Fruit fly (Drosophila melanogaster) whole organism, embryonic: ENCODE results near the gene CG33703.

Experiments used
- CG10267 ChIP-seq: fragments of 200-800 bp; sonication (Bioruptor generic); optimal IDR thresholded peaks from 2 replicates; lab custom pipeline; 2018; ENCODE audit warnings: missing biosample characterization, mild to moderate bottlenecking, missing genetic modification characterization, moderate library complexity
- CG11695 ChIP-seq: fragments of 200-800 bp; sonication (Bioruptor generic); IDR thresholded peaks from 3 replicates; pipeline ENCODE4 v1.3.6; 2022; ENCODE audit warnings: missing biosample characterization, missing genetic modification characterization
- CG14965 ChIP-seq: fragments of 200-800 bp; sonication (Bioruptor generic); optimal IDR thresholded peaks from 2 replicates; lab custom pipeline; 2016; ENCODE audit warnings: missing biosample characterization, missing genetic modification characterization, borderline replicate concordance
- CG15601 ChIP-seq: fragments of 200-800 bp; sonication (Bioruptor generic); optimal IDR thresholded peaks from 3 replicates; lab custom pipeline; 2019; ENCODE audit warnings: missing biosample characterization, mild to moderate bottlenecking, missing genetic modification characterization, moderate library complexity
- CG17328 ChIP-seq: fragments of 200-800 bp; sonication (Bioruptor generic); IDR thresholded peaks from 2 replicates; pipeline ENCODE4 v1.3.6; 2022; ENCODE audit warnings: missing biosample characterization, missing genetic modification characterization
- CG17568 ChIP-seq: fragments of 200-800 bp; sonication (Bioruptor generic); optimal IDR thresholded peaks from 2 replicates; lab custom pipeline; 2018; ENCODE audit warnings: missing biosample characterization, mild to moderate bottlenecking, missing genetic modification characterization, moderate library complexity
- CG17829 ChIP-seq: fragments of 200-800 bp; optimal IDR thresholded peaks from 2 replicates; lab custom pipeline; 2019; ENCODE audit warnings: missing biosample characterization, mild to moderate bottlenecking, missing genetic modification characterization, moderate library complexity
- CG18599 ChIP-seq: fragments of 200-800 bp; sonication (Bioruptor generic); optimal IDR thresholded peaks from 3 replicates; lab custom pipeline; 2017; ENCODE audit warnings: missing biosample characterization, missing genetic modification characterization, mild to moderate bottlenecking, moderate library complexity, missing genetic modification reagents
- CG2678 ChIP-seq: fragments of 200-800 bp; sonication (Bioruptor generic); optimal IDR thresholded peaks from 3 replicates; lab custom pipeline; 2019; ENCODE audit warnings: missing biosample characterization, mild to moderate bottlenecking, missing genetic modification characterization, moderate library complexity
- CG2875 ChIP-seq: fragments of 200-800 bp; sonication (Bioruptor generic); optimal IDR thresholded peaks from 2 replicates; lab custom pipeline; 2017; ENCODE audit warnings: missing biosample characterization, mild to moderate bottlenecking, missing genetic modification characterization, missing genetic modification reagents
- CG3726 ChIP-seq: fragments of 200-800 bp; sonication (Bioruptor generic); IDR thresholded peaks from 3 replicates; pipeline ENCODE4, ENCODE4 v1.3.6; 2022; ENCODE audit warnings: missing biosample characterization, missing genetic modification characterization
- CG6854 ChIP-seq: fragments of 200-800 bp; sonication (Bioruptor generic); optimal IDR thresholded peaks from 3 replicates; lab custom pipeline; 2017; ENCODE audit warnings: missing biosample characterization, mild to moderate bottlenecking, missing genetic modification characterization
- CG7987 ChIP-seq: fragments of 200-800 bp; sonication (Bioruptor generic); optimal IDR thresholded peaks from 2 replicates; lab custom pipeline; 2018; ENCODE audit warnings: missing biosample characterization, mild to moderate bottlenecking, missing genetic modification characterization, moderate library complexity
- CG8089 ChIP-seq: fragments of 200-800 bp; sonication (Bioruptor generic); optimal IDR thresholded peaks from 3 replicates; lab custom pipeline; 2016; ENCODE audit warnings: missing biosample characterization, missing genetic modification characterization
- D19A ChIP-seq: fragments of 200-800 bp; optimal IDR thresholded peaks from 3 replicates; lab custom pipeline; 2019; ENCODE audit warnings: missing biosample characterization, mild to moderate bottlenecking, missing genetic modification characterization, moderate library complexity
- Dp ChIP-seq: fragments of 200-800 bp; sonication (Bioruptor generic); optimal IDR thresholded peaks from 2 replicates; lab custom pipeline; 2018; ENCODE audit warnings: missing biosample characterization, mild to moderate bottlenecking, missing genetic modification characterization, moderate library complexity
- E2f1 ChIP-seq: fragments of 200-800 bp; sonication (Bioruptor generic); IDR thresholded peaks from 2 replicates; pipeline ENCODE4 v1.3.6; 2022; ENCODE audit warnings: missing biosample characterization, missing genetic modification characterization
- Eip74EF ChIP-seq, 2 experiments: fragments of 200-800 bp in 1 of 2; fragments of >200 bp in 1 of 2; sonication (Bioruptor generic) in 1 of 2; optimal IDR thresholded peaks; 2 replicates each; lab custom pipeline; 2017 to 2019; ENCODE audit warnings: missing biosample characterization in 2 of 2, missing genetic modification characterization in 2 of 2, mild to moderate bottlenecking in 1 of 2, moderate library complexity in 1 of 2
- Elba2 ChIP-seq: fragments of 200-800 bp; sonication (Bioruptor generic); optimal IDR thresholded peaks from 3 replicates; lab custom pipeline; 2016; ENCODE audit warnings: missing biosample characterization, missing genetic modification characterization
- Ets65A ChIP-seq: fragments of 200-800 bp; sonication (Bioruptor generic); peaks from one replicate; lab custom pipeline; 2016; ENCODE audit warnings: missing biosample characterization, missing genetic modification characterization
- H2.0 ChIP-seq: fragments of 200-800 bp; sonication (Bioruptor generic); IDR thresholded peaks from 2 replicates; pipeline ENCODE4 v1.3.6; 2022; ENCODE audit warnings: missing biosample characterization, missing genetic modification characterization
- Hr51 ChIP-seq, 2 experiments: fragments of 200-800 bp; sonication (Bioruptor generic); optimal IDR thresholded peaks; 2 replicates in 1 of 2; 3 replicates in 1 of 2; lab custom pipeline; 2016 to 2018; ENCODE audit warnings: missing biosample characterization in 2 of 2, missing genetic modification characterization in 2 of 2, mild to moderate bottlenecking in 1 of 2, moderate library complexity in 1 of 2
- Lpt ChIP-seq: fragments of >200 bp; optimal IDR thresholded peaks from 2 replicates; lab custom pipeline; 2018; ENCODE audit warnings: missing biosample characterization, missing genetic modification characterization
- MESR4 ChIP-seq: fragments of 200-800 bp; sonication (Bioruptor generic); optimal IDR thresholded peaks from 2 replicates; lab custom pipeline; 2018; ENCODE audit warnings: missing biosample characterization, mild to moderate bottlenecking, missing genetic modification characterization, moderate library complexity
- MTF-1 ChIP-seq: fragments of 200-800 bp; sonication (Bioruptor generic); optimal IDR thresholded peaks from 2 replicates; lab custom pipeline; 2018; ENCODE audit warnings: missing biosample characterization, mild to moderate bottlenecking, missing genetic modification characterization, borderline replicate concordance
- Med ChIP-seq: fragments of 200-800 bp; sonication (Bioruptor generic); peaks from one replicate; lab custom pipeline; 2016; ENCODE audit warnings: missing biosample characterization, missing genetic modification characterization, mild to moderate bottlenecking, inconsistent platforms, moderate library complexity
- Myb ChIP-seq: fragments of 200-800 bp; sonication (Bioruptor generic); optimal IDR thresholded peaks from 2 replicates; lab custom pipeline; 2016; ENCODE audit warnings: missing biosample characterization, missing genetic modification characterization
- NC2β ChIP-seq: fragments of 200-800 bp; sonication (Bioruptor generic); optimal IDR thresholded peaks from 2 replicates; lab custom pipeline; 2016; ENCODE audit warnings: missing biosample characterization, missing genetic modification characterization
- NfI ChIP-seq: fragments of 200-800 bp; sonication (Bioruptor generic); optimal IDR thresholded peaks from 3 replicates; lab custom pipeline; 2018; ENCODE audit warnings: missing biosample characterization, mild to moderate bottlenecking, missing genetic modification characterization, moderate library complexity
- Ravus ChIP-seq: fragments of 200-800 bp; sonication (Bioruptor generic); IDR thresholded peaks from 2 replicates; pipeline ENCODE4 v1.3.6; 2022; ENCODE audit warnings: missing biosample characterization, missing genetic modification characterization
- Sin3A ChIP-seq: fragments of >200 bp; optimal IDR thresholded peaks from 2 replicates; lab custom pipeline; 2018
- Ssrp ChIP-seq: fragments of 200-800 bp; sonication (Bioruptor generic); optimal IDR thresholded peaks from 2 replicates; lab custom pipeline; 2018; ENCODE audit warnings: missing biosample characterization, mild to moderate bottlenecking, missing genetic modification characterization, moderate library complexity
- ato ChIP-seq: fragments of 200-800 bp; sonication (Bioruptor generic); IDR thresholded peaks from 2 replicates; pipeline ENCODE4 v1.3.6; 2022; ENCODE audit warnings: missing biosample characterization, missing genetic modification characterization; ENCODE audit not compliant: partially characterized antibody
- bsh ChIP-seq, 2 experiments: fragments of 200-800 bp; sonication (Bioruptor generic); optimal IDR thresholded peaks; 2 replicates each; lab custom pipeline; 2017 to 2018; ENCODE audit warnings: mild to moderate bottlenecking in 2 of 2, missing biosample characterization in 2 of 2, missing genetic modification characterization in 2 of 2, moderate library complexity in 1 of 2
- caup ChIP-seq: fragments of 200-800 bp; sonication (Bioruptor generic); optimal IDR thresholded peaks from 3 replicates; lab custom pipeline; 2017; ENCODE audit warnings: missing biosample characterization, mild to moderate bottlenecking, missing genetic modification characterization, moderate library complexity; ENCODE audit not compliant: severe bottlenecking
- cg ChIP-seq: fragments of 200-800 bp; sonication (Bioruptor generic); optimal IDR thresholded peaks from 3 replicates; lab custom pipeline; 2019; ENCODE audit warnings: missing biosample characterization, mild to moderate bottlenecking, missing genetic modification characterization, moderate library complexity
- dati ChIP-seq: fragments of 200-800 bp; sonication (Bioruptor generic); IDR thresholded peaks from 2 replicates; pipeline ENCODE4 v1.3.6; 2022; ENCODE audit warnings: missing biosample characterization, missing genetic modification characterization
- en ChIP-seq: fragments of 200-800 bp; sonication (Bioruptor generic); optimal IDR thresholded peaks from 2 replicates; lab custom pipeline; 2016; ENCODE audit warnings: missing biosample characterization, missing genetic modification characterization
- gcm ChIP-seq: fragments of 200-800 bp; sonication (Bioruptor generic); optimal IDR thresholded peaks from 2 replicates; lab custom pipeline; 2019; ENCODE audit warnings: missing biosample characterization, mild to moderate bottlenecking, missing genetic modification characterization, moderate library complexity
- ind ChIP-seq: fragments of 200-800 bp; sonication (Bioruptor generic); optimal IDR thresholded peaks from 3 replicates; lab custom pipeline; 2016; ENCODE audit warnings: missing biosample characterization, missing genetic modification characterization
- insv ChIP-seq, 2 experiments: fragments of 200-800 bp; sonication (Bioruptor generic); optimal IDR thresholded peaks; 3 replicates each; lab custom pipeline; 2016 to 2018; ENCODE audit warnings: missing biosample characterization in 2 of 2, missing genetic modification characterization in 2 of 2
- kni ChIP-seq: fragments of 200-800 bp; sonication (Bioruptor generic); optimal IDR thresholded peaks from 3 replicates; lab custom pipeline; 2017; ENCODE audit warnings: mild to moderate bottlenecking, missing biosample characterization, missing genetic modification reagents, missing genetic modification characterization
- knrl ChIP-seq: fragments of 200-800 bp; sonication (Bioruptor generic); IDR thresholded peaks from 3 replicates; pipeline ENCODE4 v1.3.6; 2022; ENCODE audit warnings: missing biosample characterization, missing genetic modification characterization; ENCODE audit not compliant: partially characterized antibody
- repo ChIP-seq: fragments of 200-800 bp; sonication (Bioruptor generic); optimal IDR thresholded peaks from 2 replicates; lab custom pipeline; 2016; ENCODE audit warnings: missing biosample characterization, missing genetic modification characterization
- row ChIP-seq: fragments of 200-800 bp; sonication (Bioruptor generic); IDR thresholded peaks from 3 replicates; pipeline ENCODE4 v1.3.6; 2022; ENCODE audit warnings: missing biosample characterization, missing genetic modification characterization
- sc ChIP-seq, 3 experiments: fragments of >200 bp in 2 of 3; fragments of 200-800 bp in 1 of 3; sonication (Bioruptor generic) in 1 of 3; optimal IDR thresholded peaks; 2 replicates in 2 of 3; 3 replicates in 1 of 3; lab custom pipeline; 2017; ENCODE audit warnings: mild to moderate bottlenecking in 1 of 3, missing biosample characterization in 1 of 3, missing genetic modification characterization in 1 of 3, missing genetic modification reagents in 1 of 3
- schlank ChIP-seq: fragments of 200-800 bp; sonication (Bioruptor generic); optimal IDR thresholded peaks from 2 replicates; lab custom pipeline; 2018; ENCODE audit warnings: missing biosample characterization, mild to moderate bottlenecking, missing genetic modification characterization
- vfl ChIP-seq: fragments of 200-800 bp; sonication (Bioruptor generic); optimal IDR thresholded peaks from 2 replicates; lab custom pipeline; 2016; ENCODE audit warnings: missing biosample characterization, missing genetic modification characterization
- zen2 ChIP-seq: fragments of 200-800 bp; sonication (Bioruptor generic); IDR thresholded peaks from 3 replicates; pipeline ENCODE4 v1.3.6; 2022; ENCODE audit warnings: missing biosample characterization, missing genetic modification characterization; ENCODE audit not compliant: partially characterized antibody

Gene CG33703

dm6 chr3L:9508653-9509036 is 3.8 kb downstream of the CG33703 start (continued):
- TF ChIP-seq H2.0 (GFP tag; lab: Robert Waterston, UW) (no peak), Lpt (GFP tag; lab: Kevin White, UChicago) (no peak), bsh (GFP tag; optimal IDR thresholded peaks at IDR 0.05; lab: Kevin White, UChicago) (peak in 1 of 2 experiments; percentile 75), CG15601 (tag; lab: Kevin White, UChicago) (peak; percentile 73), MESR4 (GFP tag; lab: Kevin White, UChicago) (no peak), CG8089 (no peak), E2f1 (GFP tag; lab: Robert Waterston, UW) (0 out of 2 replicates have a peak, but pooled peaks have one; percentile 22), CG3726 (no peak), caup (peak; percentile 43), gcm (GFP tag; lab: Kevin White, UChicago) (peak; percentile 73), CG18599 (GFP tag; lab: Kevin White, UChicago) (peak; percentile 37), Eip74EF (GFP tag; optimal IDR thresholded peaks at IDR 0.05; lab: Kevin White, UChicago) (peak in 1 of 2 experiments; percentile 3), Sin3A (lab: Kevin White, UChicago) (no peak), CG10267 (tag; lab: Kevin White, UChicago) (peak; percentile 72), cg (no peak), vfl (GFP tag; lab: Kevin White, UChicago) (no peak), kni (GFP tag; lab: Kevin White, UChicago) (no peak), MTF-1 (no peak), CG7987 (GFP tag; lab: Kevin White, UChicago) (no peak), dati (GFP tag; lab: Robert Waterston, UW) (no peak), sc (optimal IDR thresholded peaks at IDR 0.05; lab: Kevin White, UChicago) (no peak), sc (GFP tag; optimal IDR thresholded peaks at IDR 0.05; lab: Kevin White, UChicago) (peak; percentile 32), ind (GFP tag; lab: Kevin White, UChicago) (peak; percentile 59), CG2875 (GFP tag; lab: Kevin White, UChicago) (peak; percentile 68), CG17328 (peak; percentile 61), zen2 (GFP tag; lab: Robert Waterston, UW) (no peak), NfI (GFP tag; lab: Kevin White, UChicago) (peak; percentile 37), CG11695 (0 out of 3 replicates have a peak, but pooled peaks have one; percentile 13), Ssrp (tag; lab: Kevin White, UChicago) (peak; percentile 53), en (GFP tag; lab: Kevin White, UChicago) (no peak), ato (GFP tag; lab: Robert Waterston, UW) (no peak), row (GFP tag; lab: Robert Waterston, UW) (peak; percentile 90), Med (GFP tag; lab: Kevin White, UChicago) (no peak), Ravus (GFP tag; lab: Robert Waterston, UW) (no peak), insv (GFP tag; optimal IDR thresholded peaks at IDR 0.05; lab: Kevin White, UChicago) (no peak), repo (GFP tag; lab: Kevin White, UChicago) (no peak), CG17568 (GFP tag; lab: Kevin White, UChicago) (no peak), D19A (tag; lab: Kevin White, UChicago) (peak; percentile 80), knrl (GFP tag; lab: Robert Waterston, UW) (no peak), NC2β (GFP tag; lab: Kevin White, UChicago) (no peak), schlank (tag; lab: Kevin White, UChicago) (no peak), Myb (GFP tag; lab: Kevin White, UChicago) (no peak), CG2678 (tag; lab: Kevin White, UChicago) (peak; percentile 75), Hr51 (GFP tag; optimal IDR thresholded peaks at IDR 0.05; lab: Kevin White, UChicago) (peak in 1 of 2 experiments; percentile 75), CG6854 (GFP tag; lab: Kevin White, UChicago) (no peak), CG14965 (GFP tag; lab: Kevin White, UChicago) (no peak), Ets65A (GFP tag; lab: Kevin White, UChicago) (no peak), Elba2 (no peak), Dp (GFP tag; lab: Kevin White, UChicago) (no peak), CG17829 (peak; percentile 61)
